Fruit fly (Drosophila melanogaster): ENCODE measurements around the gene CG7394.

DNA sequence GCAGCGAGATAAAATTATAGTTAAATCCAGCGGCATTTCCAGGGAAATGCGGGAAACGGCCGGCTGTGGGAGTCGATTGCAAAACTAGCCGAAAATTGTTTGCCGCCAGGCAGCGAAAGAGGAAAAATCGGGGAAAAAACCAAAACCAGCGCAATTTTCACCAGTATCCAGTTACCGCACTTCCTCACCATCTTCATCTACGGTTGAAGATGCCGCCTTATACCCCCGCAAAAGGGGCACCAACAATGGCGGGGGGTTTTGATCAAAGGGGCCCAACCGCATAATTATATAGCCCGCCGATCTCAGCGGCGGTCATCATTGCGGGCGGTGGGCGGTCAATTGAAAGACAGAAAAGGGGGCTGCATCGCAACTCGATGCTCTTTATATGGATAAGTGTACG, 13.8 kb upstream of the CG7394 start:
- TF ChIP-seq CTCF (GFP tag; optimal IDR thresholded peaks at IDR 0.05) (no peak), sens (GFP tag) (no peak), cwo (GFP tag; optimal IDR thresholded peaks at IDR 0.05) (no peak)

All from whole organism, embryonic.